Worm (Caenorhabditis elegans) whole organism, L4/young adult: ENCODE data around the gene fipr-7.

Experiments used
- W03F9.2 ChIP-seq: fragments of 150-350 bp; optimal IDR thresholded peaks from 2 replicates; lab custom pipeline; 2014; ENCODE audit warnings: missing biosample characterization, missing genetic modification characterization
- dao-5 ChIP-seq: sonication (generic microtip); optimal IDR thresholded peaks from 2 replicates; lab custom pipeline; 2016; ENCODE audit warnings: missing genotype, missing genetic modification characterization, moderate library complexity, missing compliant biosample characterization
- him-1 ChIP-seq: sonication (generic microtip); optimal IDR thresholded peaks from 2 replicates; lab custom pipeline; 2016; ENCODE audit warnings: missing genotype, missing genetic modification reagents, missing genetic modification characterization, missing compliant biosample characterization

The fipr-7 gene

ce11 chrV:10229222-10229879 is at the start of gene fipr-7, which contains the start of gene pyt-1:
fipr-7 (plus strand) TSS chrV:10229829.
pyt-1 (minus strand) TSS chrV:10229322.
- TF ChIP-seq W03F9.2 (tag; lab: Kevin White, UChicago) = no peak
- no peak for TF ChIP-seq dao-5
- TF ChIP-seq him-1 (tag; lab: Kevin White, UChicago) = no peak

ce11 chrV:10182984-10183383 is 46.6 kb upstream of the fipr-7 start, which contains the start of gene ZK856.4:
ZK856.4 (plus strand) TSS chrV:10183284.
- TF ChIP-seq dao-5 = no peak
- TF ChIP-seq W03F9.2 (tag; lab: Kevin White, UChicago) = no peak

ce11 chrV:10183810-10184209 is 45.8 kb upstream of the fipr-7 start:
- no peak for TF ChIP-seq him-1 (tag; lab: Kevin White, UChicago)
- no peak for TF ChIP-seq W03F9.2 (tag; lab: Kevin White, UChicago)
- no peak for TF ChIP-seq dao-5

ce11 chrV:10185719-10186118 is 43.9 kb upstream of the fipr-7 start, which contains the start of gene ZK856.18:
ZK856.18 (minus strand) TSS chrV:10186007.
- TF ChIP-seq dao-5 (no peak), W03F9.2 (tag; lab: Kevin White, UChicago) (no peak), him-1 (tag; lab: Kevin White, UChicago) (no peak)

ce11 chrV:10190081-10190556 is 39.5 kb upstream of the fipr-7 start, which contains the start of gene ZK856.5:
ZK856.5 (minus strand) TSS chrV:10190131.
- no peak for TF ChIP-seq him-1 (tag; lab: Kevin White, UChicago)
- TF ChIP-seq dao-5 = no peak
- no peak for TF ChIP-seq W03F9.2 (tag; lab: Kevin White, UChicago)

ce11 chrV:10191242-10191641 is 38.4 kb upstream of the fipr-7 start:
- TF ChIP-seq dao-5 (no peak), him-1 (tag; lab: Kevin White, UChicago) (no peak), W03F9.2 (tag; lab: Kevin White, UChicago) (no peak)

ce11 chrV:10198386-10198785 is 31.2 kb upstream of the fipr-7 start, which contains the start of gene ZK856.6:
ZK856.6 (plus strand) TSS chrV:10198686.
- no peak for TF ChIP-seq him-1 (tag; lab: Kevin White, UChicago)
- no peak for TF ChIP-seq W03F9.2 (tag; lab: Kevin White, UChicago)
- no peak for TF ChIP-seq dao-5

- no peak for TF ChIP-seq W03F9.2 (tag; lab: Kevin White, UChicago)
- TF ChIP-seq him-1 (tag; lab: Kevin White, UChicago) = no peak
- no peak for TF ChIP-seq dao-5
These were observed 27.7 kb upstream of the fipr-7 start, which contains the start of gene ZK856.7 for ce11 chrV:10201913-10202312. ZK856.7 (plus strand) TSS chrV:10202098.

- no peak for TF ChIP-seq dao-5
- no peak for TF ChIP-seq him-1 (tag; lab: Kevin White, UChicago)
- TF ChIP-seq W03F9.2 (tag; lab: Kevin White, UChicago) = no peak
These were observed 27.3 kb upstream of the fipr-7 start for ce11 chrV:10202340-10202739.

- TF ChIP-seq dao-5 = no peak
- TF ChIP-seq him-1 (tag; lab: Kevin White, UChicago) = no peak
- no peak for TF ChIP-seq W03F9.2 (tag; lab: Kevin White, UChicago)
These were observed 26.1 kb upstream of the fipr-7 start, which contains the start of gene chpf-1 for ce11 chrV:10203435-10204009. chpf-1 (minus strand) TSS chrV:10203485.

ce11 chrV:10204863-10205338 is 24.7 kb upstream of the fipr-7 start, which contains the start of the genes ZK856.19 and ZK856.11:
ZK856.19 (minus strand) TSS chrV:10204913.
ZK856.11 (minus strand) TSS chrV:10204938.
- TF ChIP-seq dao-5 (no peak), W03F9.2 (tag; lab: Kevin White, UChicago) (peak; percentile 58)

- TF ChIP-seq W03F9.2 (tag; lab: Kevin White, UChicago) = no peak
- TF ChIP-seq dao-5 = no peak
- no peak for TF ChIP-seq him-1 (tag; lab: Kevin White, UChicago)
These were observed 24.1 kb upstream of the fipr-7 start, which contains the start of gene ZK856.16 for ce11 chrV:10205483-10205882. ZK856.16 (minus strand) TSS chrV:10205583.

- TF ChIP-seq W03F9.2 (tag; lab: Kevin White, UChicago) (no peak), dao-5 (no peak), him-1 (tag; lab: Kevin White, UChicago) (no peak)
These were observed 23.1 kb upstream of the fipr-7 start, which contains the start of gene rpc-25 for ce11 chrV:10206502-10206901. rpc-25 (minus strand) TSS chrV:10206602.

ce11 chrV:10210244-10210643 is 19.4 kb upstream of the fipr-7 start, which contains the start of gene tftc-3:
tftc-3 (minus strand) TSS chrV:10210344.
- TF ChIP-seq W03F9.2 (tag; lab: Kevin White, UChicago) (no peak), him-1 (tag; lab: Kevin White, UChicago) (no peak), dao-5 (no peak)
